Fruit fly (Drosophila melanogaster): ENCODE results near the gene CG7299.

DNA sequence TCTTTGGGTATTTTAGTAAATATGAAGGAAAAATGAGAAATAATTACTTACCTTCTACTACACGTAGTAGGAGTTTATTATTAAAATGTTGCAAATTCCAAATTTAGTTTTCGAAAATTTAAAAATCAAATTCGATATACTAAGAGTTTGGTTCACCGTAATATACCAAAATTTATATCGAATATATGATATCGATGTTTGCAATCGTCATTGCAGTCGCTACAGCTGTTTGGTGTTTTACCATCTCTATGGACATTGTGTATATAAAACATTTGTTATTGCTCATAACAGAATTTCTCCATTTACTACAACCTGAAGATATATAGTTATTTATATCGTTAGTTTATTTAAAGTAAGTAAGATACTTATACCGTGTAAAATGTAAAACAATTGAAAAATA lies 44.5 kb upstream of the CG7299 start, which contains the start of gene CG6443:
- TF ChIP-seq cyc (GFP tag; optimal IDR thresholded peaks at IDR 0.05) = no peak
- no peak for TF ChIP-seq svp (GFP tag)
- TF ChIP-seq Sox14 (GFP tag; optimal IDR thresholded peaks at IDR 0.05) = no peak
- no peak for TF ChIP-seq CG10669 (GFP tag; optimal IDR thresholded peaks at IDR 0.05)
- TF ChIP-seq eg (GFP tag; IDR thresholded peaks at IDR 0.05) = no peak
- TF ChIP-seq CG32006 (GFP tag; optimal IDR thresholded peaks at IDR 0.05) = no peak
- no peak for TF ChIP-seq fkh (GFP tag; optimal IDR thresholded peaks at IDR 0.05)
- no peak for TF ChIP-seq CG15336 (GFP tag; IDR thresholded peaks at IDR 0.05)
